Worm (Caenorhabditis elegans) whole organism, late embryonic: ENCODE measurements around the gene ttr-43.

Source experiments
- C08G9.2 ChIP-seq: sonication (generic microtip); optimal IDR thresholded peaks from 2 replicates; lab custom pipeline; 2016; ENCODE audit warnings: mild to moderate bottlenecking, missing genetic modification characterization, moderate library complexity, missing compliant biosample characterization
- F13H6.1 ChIP-seq: sonication (generic microtip); optimal IDR thresholded peaks from 2 replicates; lab custom pipeline; 2016; ENCODE audit warnings: missing genetic modification characterization, missing compliant biosample characterization
- T23F11.4 ChIP-seq: fragments of 200-800 bp; sonication (Bioruptor generic); optimal IDR thresholded peaks from 2 replicates; lab custom pipeline; 2018; ENCODE audit warnings: mild to moderate bottlenecking, missing genetic modification characterization, missing compliant biosample characterization
- ceh-19 ChIP-seq: fragments of 200-800 bp; sonication (Bioruptor generic); optimal IDR thresholded peaks from 2 replicates; lab custom pipeline; 2018; ENCODE audit warnings: mild to moderate bottlenecking, missing genetic modification characterization, missing compliant biosample characterization
- ceh-22 ChIP-seq: sonication (generic microtip); optimal IDR thresholded peaks from 2 replicates; lab custom pipeline; 2017; ENCODE audit warnings: missing biosample characterization, missing genetic modification characterization
- ceh-24 ChIP-seq: sonication (generic microtip); optimal IDR thresholded peaks from 2 replicates; lab custom pipeline; 2016; ENCODE audit warnings: mild to moderate bottlenecking, missing genetic modification characterization, missing compliant biosample characterization
- ceh-31 ChIP-seq: sonication (generic microtip); optimal IDR thresholded peaks from 2 replicates; lab custom pipeline; 2016; ENCODE audit warnings: missing genetic modification characterization, missing compliant biosample characterization
- che-1 ChIP-seq: sonication (generic microtip); optimal IDR thresholded peaks from 2 replicates; lab custom pipeline; 2016; ENCODE audit warnings: mild to moderate bottlenecking, missing genetic modification characterization, missing compliant biosample characterization
- dve-1 ChIP-seq: sonication (generic microtip); optimal IDR thresholded peaks from 2 replicates; lab custom pipeline; 2017; ENCODE audit warnings: antibody characterized with exemption, mild to moderate bottlenecking, missing genetic modification characterization, missing compliant biosample characterization
- elt-2 ChIP-seq: sonication (generic microtip); optimal IDR thresholded peaks from 2 replicates; lab custom pipeline; 2016; ENCODE audit warnings: missing genetic modification reagents, missing genetic modification characterization, missing compliant biosample characterization
- elt-4 ChIP-seq: sonication (generic microtip); optimal IDR thresholded peaks from 2 replicates; lab custom pipeline; 2016; ENCODE audit warnings: missing genetic modification characterization, missing compliant biosample characterization
- ets-4 ChIP-seq: sonication (generic microtip); optimal IDR thresholded peaks from 2 replicates; lab custom pipeline; 2016; ENCODE audit warnings: missing genetic modification characterization, missing compliant biosample characterization
- eyg-1 ChIP-seq: sonication (generic microtip); optimal IDR thresholded peaks from 2 replicates; lab custom pipeline; 2016; ENCODE audit warnings: missing genotype, missing genetic modification characterization, missing compliant biosample characterization
- fax-1 ChIP-seq: sonication (generic microtip); optimal IDR thresholded peaks from 2 replicates; lab custom pipeline; 2016; ENCODE audit warnings: missing genotype, missing genetic modification characterization, missing compliant biosample characterization
- gmeb-2 ChIP-seq: sonication (generic microtip); optimal IDR thresholded peaks from 2 replicates; lab custom pipeline; 2016; ENCODE audit warnings: missing genetic modification characterization, inconsistent platforms, missing compliant biosample characterization
- hlh-13 ChIP-seq: fragments of 200-800 bp; sonication (Bioruptor generic); optimal IDR thresholded peaks from 2 replicates; lab custom pipeline; 2018; ENCODE audit warnings: mild to moderate bottlenecking, missing genetic modification characterization, missing compliant biosample characterization
- hlh-15 ChIP-seq: sonication (generic microtip); optimal IDR thresholded peaks from 2 replicates; lab custom pipeline; 2016; ENCODE audit warnings: missing genetic modification characterization, missing compliant biosample characterization
- hlh-30 ChIP-seq: sonication (generic microtip); optimal IDR thresholded peaks from 2 replicates; lab custom pipeline; 2017; ENCODE audit warnings: antibody characterized with exemption, missing genetic modification characterization, missing compliant biosample characterization; ENCODE audit not compliant: insufficient read depth
- nhr-11 ChIP-seq: fragments of 150-350 bp; optimal IDR thresholded peaks from 2 replicates; lab custom pipeline; 2014; ENCODE audit warnings: missing biosample characterization, missing genetic modification characterization
- odd-2 ChIP-seq: sonication (generic microtip); optimal IDR thresholded peaks from 2 replicates; lab custom pipeline; 2017; ENCODE audit warnings: antibody characterized with exemption, mild to moderate bottlenecking, missing genetic modification characterization, missing compliant biosample characterization
- pat-9 ChIP-seq: fragments of 200-800 bp; sonication (Bioruptor generic); optimal IDR thresholded peaks from 2 replicates; lab custom pipeline; 2018; ENCODE audit warnings: mild to moderate bottlenecking, missing genetic modification characterization, moderate library complexity, missing compliant biosample characterization
- pax-1 ChIP-seq: fragments of 150-350 bp; optimal IDR thresholded peaks from 2 replicates; lab custom pipeline; 2014; ENCODE audit warnings: missing biosample characterization, missing genetic modification characterization
- pha-2 ChIP-seq: sonication (generic microtip); optimal IDR thresholded peaks from 2 replicates; lab custom pipeline; 2017; ENCODE audit warnings: mild to moderate bottlenecking, missing genetic modification characterization, missing compliant biosample characterization
- pha-4 ChIP-seq: fragments of 150-350 bp; optimal IDR thresholded peaks from 2 replicates; lab custom pipeline; 2018; ENCODE audit warnings: missing biosample characterization, missing genetic modification reagents, missing genetic modification characterization
- pqm-1 ChIP-seq: sonication (generic microtip); optimal IDR thresholded peaks from 2 replicates; lab custom pipeline; 2016; ENCODE audit warnings: missing genetic modification characterization, missing compliant biosample characterization
- pros-1 ChIP-seq: fragments of 150-350 bp; optimal IDR thresholded peaks from 2 replicates; lab custom pipeline; 2014; ENCODE audit warnings: missing biosample characterization, missing genetic modification reagents, missing genetic modification characterization
- sox-4 ChIP-seq: sonication (generic microtip); optimal IDR thresholded peaks from 2 replicates; lab custom pipeline; 2017; ENCODE audit warnings: mild to moderate bottlenecking, missing genetic modification characterization, inconsistent platforms, missing compliant biosample characterization
- syd-9 ChIP-seq: sonication (generic microtip); optimal IDR thresholded peaks from 2 replicates; lab custom pipeline; 2016; ENCODE audit warnings: mild to moderate bottlenecking, missing genetic modification characterization, moderate library complexity, missing compliant biosample characterization
- tbx-2 ChIP-seq: sonication (generic microtip); optimal IDR thresholded peaks from 2 replicates; lab custom pipeline; 2016; ENCODE audit warnings: missing genetic modification characterization, missing compliant biosample characterization
- unc-3 ChIP-seq, 2 experiments: fragments of 200-800 bp in 1 of 2; sonication (Bioruptor generic) in 1 of 2; sonication (generic microtip) in 1 of 2; conservative IDR thresholded peaks in 1 of 2; optimal IDR thresholded peaks in 1 of 2; 2 replicates each; pipeline versions ENCODE4 v1.3.6 to Lab custom; 2016 to 2022; ENCODE audit warnings: missing compliant biosample characterization in 2 of 2, missing genetic modification characterization in 2 of 2, missing genetic modification reagents in 1 of 2
- unc-55 ChIP-seq: sonication (generic microtip); optimal IDR thresholded peaks from 2 replicates; lab custom pipeline; 2017; ENCODE audit warnings: missing biosample characterization, missing genetic modification reagents, missing genetic modification characterization
- zip-5 ChIP-seq: sonication (generic microtip); optimal IDR thresholded peaks from 2 replicates; lab custom pipeline; 2016; ENCODE audit warnings: missing genetic modification characterization, missing compliant biosample characterization
- ztf-16 ChIP-seq: sonication (generic microtip); optimal IDR thresholded peaks from 2 replicates; lab custom pipeline; 2017; ENCODE audit warnings: missing genetic modification characterization, missing compliant biosample characterization

Gene ttr-43

ce11 chrV:12634746-12635145 is 44.2 kb upstream of the ttr-43 start:
- TF ChIP-seq pqm-1 (tag; lab: Kevin White, UChicago) (no peak), ceh-19 (no peak), pax-1 (tag; lab: Kevin White, UChicago) (no peak), pha-2 (tag; lab: Kevin White, UChicago) (no peak), unc-3 (GFP tag; conservative IDR thresholded peaks at IDR 0.05; lab: Robert Waterston, UW) (no peak), unc-3 (tag; optimal IDR thresholded peaks at IDR 0.05; lab: Kevin White, UChicago) (no peak), tbx-2 (tag; lab: Kevin White, UChicago) (no peak), elt-2 (no peak), ceh-22 (tag; lab: Kevin White, UChicago) (no peak), pha-4 (tag; lab: Kevin White, UChicago) (no peak), gmeb-2 (no peak), elt-4 (tag; lab: Kevin White, UChicago) (no peak), C08G9.2 (tag; lab: Kevin White, UChicago) (no peak), zip-5 (tag; lab: Kevin White, UChicago) (no peak), dve-1 (no peak), nhr-11 (tag; lab: Kevin White, UChicago) (no peak), pros-1 (no peak), odd-2 (no peak)

DNA sequence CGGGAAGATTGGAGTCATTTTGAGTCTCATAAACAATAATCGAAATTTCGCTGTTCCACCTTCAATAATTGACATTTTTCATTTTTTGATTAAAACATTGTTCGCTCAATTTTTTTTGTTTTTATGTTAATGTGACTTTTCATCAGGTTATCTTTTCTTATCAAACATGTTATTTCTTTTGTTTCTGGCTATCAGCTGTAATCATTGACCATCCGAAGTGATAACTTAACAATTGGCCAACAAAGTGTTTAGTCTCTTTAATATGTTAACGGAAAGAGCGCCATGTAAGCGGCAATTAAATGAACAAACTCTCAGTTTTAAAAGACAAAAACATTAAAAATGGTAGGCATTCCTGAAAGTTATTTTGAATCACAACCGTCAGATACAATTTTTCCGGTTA is 43.5 kb upstream of the ttr-43 start:
- TF ChIP-seq eyg-1 (tag; lab: Kevin White, UChicago) (no peak), elt-2 (peak; percentile 93)

DNA sequence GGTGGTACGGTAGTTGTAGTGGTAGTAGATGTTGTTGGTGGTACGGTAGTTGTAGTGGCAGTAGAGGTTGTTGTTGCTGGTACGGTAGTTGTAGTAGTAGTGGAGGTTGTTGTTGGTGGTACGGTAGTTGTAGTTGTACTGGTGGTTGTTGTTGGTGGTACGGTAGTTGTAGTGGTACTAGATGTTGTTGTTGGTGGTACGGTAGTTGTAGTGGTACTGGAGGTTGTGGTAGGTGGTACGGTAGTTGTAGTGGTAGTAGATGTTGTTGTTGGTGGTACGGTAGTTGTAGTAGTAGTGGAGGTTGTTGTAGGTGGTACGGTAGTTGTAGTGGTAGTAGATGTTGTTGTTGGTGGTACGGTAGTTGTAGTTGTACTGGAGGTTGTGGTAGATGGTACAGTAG is 42.5 kb upstream of the ttr-43 start:
- TF ChIP-seq fax-1 (no peak), sox-4 (peak; percentile 36), ceh-24 (tag; lab: Kevin White, UChicago) (no peak)

- TF ChIP-seq fax-1: no peak
- no peak for TF ChIP-seq F13H6.1 (tag; lab: Kevin White, UChicago)
- TF ChIP-seq che-1 (tag; lab: Kevin White, UChicago): no peak
- TF ChIP-seq, all 69 proteins: peak for 0
Measured at ce11 chrV:12632048-12632447, 41.5 kb upstream of the ttr-43 start, which contains the start of gene srx-113. Gene srx-113 (minus strand): TSS chrV:12632148.

- TF ChIP-seq ets-4 (tag; lab: Kevin White, UChicago) (no peak), hlh-30 (no peak), ceh-31 (tag; lab: Kevin White, UChicago) (no peak), unc-55 (GFP tag; lab: Kevin White, UChicago) (no peak), ceh-24 (tag; lab: Kevin White, UChicago) (no peak), hlh-15 (tag; lab: Kevin White, UChicago) (no peak), ztf-16 (no peak), odd-2 (no peak), hlh-13 (GFP tag; lab: Kevin White, UChicago) (no peak), nhr-11 (tag; lab: Kevin White, UChicago) (no peak), zip-5 (tag; lab: Kevin White, UChicago) (no peak), pat-9 (no peak), syd-9 (no peak), pros-1 (no peak)
Measured at ce11 chrV:12629743-12630142, 39.2 kb upstream of the ttr-43 start, which contains the start of gene F56H9.6. Gene F56H9.6 (minus strand): TSS chrV:12629843.

- no peak for TF ChIP-seq T23F11.4
- TF ChIP-seq unc-3 (GFP tag; conservative IDR thresholded peaks at IDR 0.05; lab: Robert Waterston, UW): no peak
- no peak for TF ChIP-seq unc-3 (tag; optimal IDR thresholded peaks at IDR 0.05; lab: Kevin White, UChicago)
- no peak for TF ChIP-seq pha-2 (tag; lab: Kevin White, UChicago)
Measured at ce11 chrV:12624371-12624770, 33.9 kb upstream of the ttr-43 start, which contains the start of gene F56H9.9. Gene F56H9.9 (minus strand): TSS chrV:12624471.
